Fruit fly (Drosophila melanogaster): ENCODE data around the gene CG14989.
A peak's percentile ranks its signal among the peaks of the same experiment; 100 is the strongest.

CG14989 gene

dm6 chr3L:4138804-4139521 is 51.6 kb downstream of the CG14989 start, which contains the start of the genes Rop and Ras64B (continued):
- peak; percentile 1 for TF ChIP-seq CG7271 (tag; optimal IDR thresholded peaks at IDR 0.05)
- TF ChIP-seq CG11695 (GFP tag; IDR thresholded peaks at IDR 0.05), result no peak
- no peak for TF ChIP-seq Hand (GFP tag; optimal IDR thresholded peaks at IDR 0.05)
- TF ChIP-seq CG17328 (GFP tag; IDR thresholded peaks at IDR 0.05), result no peak
- TF ChIP-seq CG15073 (GFP tag; optimal IDR thresholded peaks at IDR 0.05), result no peak
- TF ChIP-seq hb (GFP tag; IDR thresholded peaks at IDR 0.05; ENCODE audit: partially characterized antibody), result 0 out of 3 replicates have a peak, but pooled peaks have one; percentile 57
- peak; percentile 86 for TF ChIP-seq CG16813 (GFP tag; IDR thresholded peaks at IDR 0.05; ENCODE audit: partially characterized antibody)
- peak; percentile 62 for TF ChIP-seq Myb (GFP tag; optimal IDR thresholded peaks at IDR 0.05)
- peak; percentile 41; the same call in 1 of the 2 replicates for TF ChIP-seq CG32532 (GFP tag; IDR thresholded peaks at IDR 0.05)
- TF ChIP-seq CG8924 (tag; optimal IDR thresholded peaks at IDR 0.05), result peak; percentile 61
- TF ChIP-seq phol (tag; optimal IDR thresholded peaks at IDR 0.05), result peak; percentile 62
- TF ChIP-seq slbo (GFP tag; IDR thresholded peaks at IDR 0.05), result peak; percentile 13; the same call in 1 of the 2 replicates
- TF ChIP-seq zen (tag; optimal IDR thresholded peaks at IDR 0.05), result no peak
- TF ChIP-seq pb (GFP tag; optimal IDR thresholded peaks at IDR 0.05), result peak; percentile 30
- peak; percentile 90 for TF ChIP-seq sens (GFP tag)
- TF ChIP-seq onecut (GFP tag; IDR thresholded peaks at IDR 0.05), result 0 out of 2 replicates have a peak, but pooled peaks have one; percentile 1
- TF ChIP-seq CG9876 (GFP tag; optimal IDR thresholded peaks at IDR 0.05), result no peak
- TF ChIP-seq CG17359 (tag; optimal IDR thresholded peaks at IDR 0.05), result peak; percentile 5
- peak; percentile 63; the same call in 2 of the 3 replicates for TF ChIP-seq vnd (GFP tag; IDR thresholded peaks at IDR 0.05; ENCODE audit: partially characterized antibody)
- peak; percentile 65 for TF ChIP-seq tna (GFP tag; IDR thresholded peaks at IDR 0.05; ENCODE audit: partially characterized antibody)
- peak; percentile 14 for TF ChIP-seq CG11398 (GFP tag; optimal IDR thresholded peaks at IDR 0.05)
- peak; percentile 32 for TF ChIP-seq CG13775 (GFP tag; optimal IDR thresholded peaks at IDR 0.05)
- no peak for TF ChIP-seq Rfx (GFP tag; IDR thresholded peaks at IDR 0.05)
- 0 out of 2 replicates have a peak, but pooled peaks have one; percentile 12 for TF ChIP-seq CG6272 (GFP tag; IDR thresholded peaks at IDR 0.05)
- TF ChIP-seq CG1792 (GFP tag; optimal IDR thresholded peaks at IDR 0.05), result no peak
- TF ChIP-seq Side (GFP tag; optimal IDR thresholded peaks at IDR 0.05), result no peak
- TF ChIP-seq CG10321 (GFP tag; IDR thresholded peaks at IDR 0.05), result no peak
- peak; percentile 56; the same call in 1 of the 2 replicates for TF ChIP-seq CG32767 (GFP tag; IDR thresholded peaks at IDR 0.05)
- TF ChIP-seq Dad (GFP tag; optimal IDR thresholded peaks at IDR 0.05), result peak; percentile 47
- no peak for TF ChIP-seq CG1024 (GFP tag; IDR thresholded peaks at IDR 0.05)
- peak; percentile 27 for TF ChIP-seq CG30020 (tag; optimal IDR thresholded peaks at IDR 0.05)
- peak in 1 of 3 experiments; percentile 74 for TF ChIP-seq Stat92E (GFP tag; optimal IDR thresholded peaks at IDR 0.05)
- TF ChIP-seq Ravus (GFP tag; IDR thresholded peaks at IDR 0.05), result no peak
- peak; percentile 65 for TF ChIP-seq CG34376 (GFP tag; optimal IDR thresholded peaks at IDR 0.05)
- TF ChIP-seq br (optimal IDR thresholded peaks at IDR 0.05), result no peak
- peak; percentile 32 for TF ChIP-seq CG7987 (GFP tag; optimal IDR thresholded peaks at IDR 0.05)
- TF ChIP-seq CG42726 (GFP tag; IDR thresholded peaks at IDR 0.05; ENCODE audit: partially characterized antibody), result peak; percentile 83
- TF ChIP-seq Xbp1 (GFP tag; optimal IDR thresholded peaks at IDR 0.05), result peak; percentile 17
- TF ChIP-seq row (GFP tag; IDR thresholded peaks at IDR 0.05), result peak; percentile 39; the same call in 1 of the 3 replicates
- TF ChIP-seq Mrtf (GFP tag; IDR thresholded peaks at IDR 0.05), result no peak
- peak; percentile 92 for TF ChIP-seq Opbp (GFP tag; IDR thresholded peaks at IDR 0.05; ENCODE audit: partially characterized antibody)
- no peak for TF ChIP-seq CG2678 (tag; optimal IDR thresholded peaks at IDR 0.05)
- TF ChIP-seq CG7928 (GFP tag; optimal IDR thresholded peaks at IDR 0.05), result peak; percentile 50
- TF ChIP-seq D (optimal IDR thresholded peaks at IDR 0.05), result no peak
- no peak for TF ChIP-seq D (GFP tag; optimal IDR thresholded peaks at IDR 0.05)
- TF ChIP-seq CG18599 (GFP tag; optimal IDR thresholded peaks at IDR 0.05), result no peak
- TF ChIP-seq nom (GFP tag; optimal IDR thresholded peaks at IDR 0.05), result no peak
- peak; percentile 53 for TF ChIP-seq CG8290 (GFP tag; optimal IDR thresholded peaks at IDR 0.05)
- TF ChIP-seq CG8290 (tag; optimal IDR thresholded peaks at IDR 0.05), result peak in 1 of 2 experiments; percentile 84

Measured in whole organism, embryonic.